In the genomic region with DNA sequence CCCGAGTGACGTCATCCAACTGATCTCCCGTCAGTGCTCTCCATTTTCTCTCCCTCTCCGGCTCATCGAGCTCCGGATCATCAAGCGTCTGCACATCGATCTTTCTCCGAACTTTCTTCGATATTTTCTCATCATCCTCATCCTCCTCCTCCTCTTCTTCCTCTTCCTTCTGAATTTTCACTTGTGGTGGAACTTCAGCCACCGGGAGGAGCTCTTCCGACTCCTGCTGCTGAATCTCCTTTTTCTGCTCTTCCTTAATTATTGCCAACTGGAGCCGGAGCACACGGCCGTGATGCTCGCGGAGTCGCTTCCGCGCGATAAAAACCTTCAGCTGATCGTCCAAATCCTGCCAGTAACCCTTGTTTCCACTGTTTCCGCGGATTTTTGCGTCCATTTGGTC, we compare ENCODE assay signal across 2 worm cellular contexts.
TF ChIP-seq lines count a peak whose summit lies in the region.

No protein-coding gene starts in this region.

TF ChIP-seq in whole organism, L4 larva, 104 proteins besides CTCF, POLR2A, EP300 and RAD21:
- TF ChIP-seq nhr-10 (tag; optimal IDR thresholded peaks at IDR 0.05; lab: Kevin White, UChicago) (no peak), tra-1 (GFP tag; IDR thresholded peaks at IDR 0.05; lab: Robert Waterston, UW) (no peak), Y75B8A.6 (GFP tag; IDR thresholded peaks at IDR 0.05; lab: Robert Waterston, UW) (no peak), nhr-237 (tag; optimal IDR thresholded peaks at IDR 0.05; lab: Kevin White, UChicago) (no peak), fos-1 (tag; optimal IDR thresholded peaks at IDR 0.05; lab: Kevin White, UChicago) (no peak), saeg-2 (GFP tag; IDR thresholded peaks at IDR 0.05; lab: Robert Waterston, UW) (no peak), daf-8 (GFP tag; IDR thresholded peaks at IDR 0.05; lab: Robert Waterston, UW) (no peak), ceh-82 (tag; optimal IDR thresholded peaks at IDR 0.05; lab: Kevin White, UChicago) (no peak), nhr-11 (tag; optimal IDR thresholded peaks at IDR 0.05; lab: Kevin White, UChicago) (no peak), set-16 (GFP tag; IDR thresholded peaks at IDR 0.05; lab: Robert Waterston, UW) (peak; percentile 58), F44E2.7 (GFP tag; IDR thresholded peaks at IDR 0.05; lab: Robert Waterston, UW) (no peak), ztf-11 (tag; optimal IDR thresholded peaks at IDR 0.05; lab: Kevin White, UChicago) (no peak), T20F7.1 (GFP tag; optimal IDR thresholded peaks at IDR 0.05; lab: Kevin White, UChicago) (no peak), pha-4 (GFP tag; IDR thresholded peaks at IDR 0.05; lab: Robert Waterston, UW) (no peak), pha-4 (tag; optimal IDR thresholded peaks at IDR 0.05; lab: Kevin White, UChicago) (no peak), lin-39 (tag; optimal IDR thresholded peaks at IDR 0.05; lab: Kevin White, UChicago) (no peak), fkh-10 (GFP tag; optimal IDR thresholded peaks at IDR 0.05; lab: Kevin White, UChicago) (no peak), F10B5.3 (tag; optimal IDR thresholded peaks at IDR 0.05; lab: Kevin White, UChicago) (no peak), dpl-1 (GFP tag; optimal IDR thresholded peaks at IDR 0.05; lab: Kevin White, UChicago) (no peak), arid-1 (GFP tag; conservative IDR thresholded peaks at IDR 0.05; lab: Robert Waterston, UW) (0 out of 2 replicates have a peak, but pooled peaks have one; percentile 14), zfp-2 (tag; optimal IDR thresholded peaks at IDR 0.05; lab: Kevin White, UChicago) (no peak), Y5F2A.4 (GFP tag; optimal IDR thresholded peaks at IDR 0.05; lab: Kevin White, UChicago) (no peak), unc-62 (GFP tag; optimal IDR thresholded peaks at IDR 0.05 in 1 of 2; lab: Kevin White, UChicago) (peak in 1 of 2 experiments; percentile 54), unc-62 (tag; optimal IDR thresholded peaks at IDR 0.05; lab: Kevin White, UChicago) (no peak), skn-1 (tag; optimal IDR thresholded peaks at IDR 0.05; lab: Kevin White, UChicago) (no peak), zfp-3 (GFP tag; conservative IDR thresholded peaks at IDR 0.05; lab: Robert Waterston, UW) (no peak), lin-1 (GFP tag; IDR thresholded peaks at IDR 0.05; lab: Robert Waterston, UW) (no peak), spr-1 (tag; optimal IDR thresholded peaks at IDR 0.05; lab: Kevin White, UChicago) (no peak)

TF ChIP-seq in whole organism, young adult, 124 proteins besides CTCF, POLR2A, EP300 and RAD21:
- TF ChIP-seq zfh-2 (GFP tag; conservative IDR thresholded peaks at IDR 0.05; lab: Robert Waterston, UW) (peak; percentile 68), tbp1 (GFP tag; optimal IDR thresholded peaks at IDR 0.05; lab: Kevin White, UChicago) (no peak), egrh-3 (GFP tag; IDR thresholded peaks at IDR 0.05; lab: Robert Waterston, UW) (peak; percentile 24; the same call in 1 of the 2 replicates)
